Fruit fly (Drosophila melanogaster) whole organism: ENCODE results near the gene Pgam5.

Experiments
- CG8478 ChIP-seq: fragments of >200 bp; optimal IDR thresholded peaks from 2 replicates; lab custom pipeline; 2018; ENCODE audit warnings: inconsistent platforms
- Dll ChIP-seq: fragments of >200 bp; optimal IDR thresholded peaks from 2 replicates; lab custom pipeline; 2017
- EcR ChIP-seq, 2 experiments: fragments of >200 bp; optimal IDR thresholded peaks; 2 replicates each; lab custom pipeline; 2017; ENCODE audit warnings: missing biosample characterization in 2 of 2, missing genetic modification characterization in 2 of 2, missing genetic modification reagents in 2 of 2
- pan ChIP-seq: fragments of >200 bp; optimal IDR thresholded peaks from 2 replicates; lab custom pipeline; 2017
- psq ChIP-seq: fragments of >200 bp; optimal IDR thresholded peaks from 2 replicates; lab custom pipeline; 2017
- usp ChIP-seq: fragments of >200 bp; optimal IDR thresholded peaks from 2 replicates; lab custom pipeline; 2017; ENCODE audit warnings: missing biosample characterization, missing genetic modification characterization, mixed read lengths

- TF ChIP-seq EcR (GFP tag; optimal IDR thresholded peaks at IDR 0.05; lab: Kevin White, UChicago) = no peak
- TF ChIP-seq pan (lab: Kevin White, UChicago) = no peak
- TF ChIP-seq Dll (lab: Kevin White, UChicago) = no peak
- no peak for TF ChIP-seq psq
- TF ChIP-seq usp (GFP tag; lab: Kevin White, UChicago) = no peak
- no peak for TF ChIP-seq CG8478
Observed at dm6 chrX:1908757-1909156, 35.4 kb upstream of the Pgam5 start, which contains the start of the genes Edem1 and Rbcn-3B.
